Fruit fly (Drosophila melanogaster) whole organism, adult: ENCODE measurements around the gene CG14818.

Experiments
- CG11617 ChIP-seq: fragments of 200-800 bp; sonication (Bioruptor generic); optimal IDR thresholded peaks from 2 replicates; lab custom pipeline; 2017; ENCODE audit warnings: mild to moderate bottlenecking, missing biosample characterization, missing genetic modification reagents, missing genetic modification characterization
- CG12768 ChIP-seq: fragments of 200-800 bp; sonication (Bioruptor generic); optimal IDR thresholded peaks from 2 replicates; lab custom pipeline; 2017; ENCODE audit warnings: missing biosample characterization, missing genetic modification characterization, mild to moderate bottlenecking, moderate library complexity, missing genetic modification reagents
- CG14711 ChIP-seq: fragments of 200-800 bp; sonication (Bioruptor generic); optimal IDR thresholded peaks from 2 replicates; lab custom pipeline; 2018; ENCODE audit warnings: missing biosample characterization, mild to moderate bottlenecking, missing genetic modification characterization, moderate library complexity
- CG1620 ChIP-seq: fragments of 200-800 bp; sonication (Bioruptor generic); optimal IDR thresholded peaks from 2 replicates; lab custom pipeline; 2016; ENCODE audit warnings: missing biosample characterization, missing genetic modification characterization
- CG33017 ChIP-seq: fragments of 200-800 bp; sonication (Bioruptor generic); optimal IDR thresholded peaks from 2 replicates; lab custom pipeline; 2018; ENCODE audit warnings: missing biosample characterization, mild to moderate bottlenecking, missing genetic modification characterization, moderate library complexity
- CG5204 ChIP-seq: fragments of 200-800 bp; sonication (Bioruptor generic); optimal IDR thresholded peaks from 2 replicates; lab custom pipeline; 2016; ENCODE audit warnings: missing biosample characterization, missing genetic modification characterization
- CG7045 ChIP-seq: fragments of 200-800 bp; sonication (Bioruptor generic); optimal IDR thresholded peaks from 2 replicates; lab custom pipeline; 2017; ENCODE audit warnings: missing biosample characterization, mild to moderate bottlenecking, missing genetic modification characterization
- CG7101 ChIP-seq: fragments of 200-800 bp; sonication (Bioruptor generic); optimal IDR thresholded peaks from 2 replicates; lab custom pipeline; 2018; ENCODE audit warnings: missing biosample characterization, mild to moderate bottlenecking, missing genetic modification characterization, moderate library complexity
- Clk ChIP-seq: fragments of 200-800 bp; sonication (Bioruptor generic); optimal IDR thresholded peaks from 2 replicates; lab custom pipeline; 2017; ENCODE audit warnings: missing biosample characterization, missing genetic modification characterization
- Crg-1 ChIP-seq: fragments of 200-800 bp; sonication (Bioruptor generic); optimal IDR thresholded peaks from 2 replicates; lab custom pipeline; 2016; ENCODE audit warnings: missing biosample characterization, missing genetic modification characterization
- Hr96 ChIP-seq: fragments of 200-800 bp; sonication (Bioruptor generic); optimal IDR thresholded peaks from 2 replicates; lab custom pipeline; 2016; ENCODE audit warnings: missing biosample characterization, missing genetic modification characterization
- Mnt ChIP-seq: fragments of 200-800 bp; sonication (Bioruptor generic); optimal IDR thresholded peaks from 2 replicates; lab custom pipeline; 2016; ENCODE audit warnings: missing biosample characterization, mild to moderate bottlenecking, missing genetic modification characterization
- bab1 ChIP-seq: fragments of 200-800 bp; sonication (Bioruptor generic); optimal IDR thresholded peaks from 3 replicates; lab custom pipeline; 2019; ENCODE audit warnings: missing biosample characterization, mild to moderate bottlenecking, missing genetic modification characterization, moderate library complexity
- cic ChIP-seq: fragments of 200-800 bp; sonication (Bioruptor generic); optimal IDR thresholded peaks from 2 replicates; lab custom pipeline; 2017; ENCODE audit warnings: missing biosample characterization, mild to moderate bottlenecking, missing genetic modification characterization, moderate library complexity
- cnc ChIP-seq, 2 experiments: fragments of >200 bp; optimal IDR thresholded peaks; 2 replicates each; lab custom pipeline; 2017
- kay ChIP-seq: fragments of 200-800 bp; sonication (Bioruptor generic); peaks from one replicate; lab custom pipeline; 2016; ENCODE audit warnings: missing biosample characterization, missing genetic modification characterization, borderline replicate concordance
- ovo ChIP-seq: fragments of 200-800 bp; sonication (Bioruptor generic); optimal IDR thresholded peaks from 2 replicates; lab custom pipeline; 2016; ENCODE audit warnings: missing biosample characterization, missing genetic modification characterization
- pad ChIP-seq: fragments of 200-800 bp; sonication (Bioruptor generic); optimal IDR thresholded peaks from 3 replicates; lab custom pipeline; 2017; ENCODE audit warnings: missing biosample characterization, missing genetic modification characterization, mild to moderate bottlenecking, moderate library complexity, missing genetic modification reagents
- tj ChIP-seq: fragments of 200-800 bp; sonication (Bioruptor generic); optimal IDR thresholded peaks from 3 replicates; lab custom pipeline; 2017; ENCODE audit warnings: missing biosample characterization, mild to moderate bottlenecking, missing genetic modification characterization, moderate library complexity
- toe ChIP-seq: fragments of 200-800 bp; sonication (Bioruptor generic); optimal IDR thresholded peaks from 2 replicates; lab custom pipeline; 2016; ENCODE audit warnings: missing biosample characterization, missing genetic modification characterization

CG14818 gene

dm6 chrX:1849914-1850313, 29.7 kb downstream of the CG14818 start:
- TF ChIP-seq ovo = peak; percentile 30
- TF ChIP-seq Crg-1 (GFP tag; lab: Kevin White, UChicago) = peak; percentile 63
- peak; percentile 57 for TF ChIP-seq toe
- peak; percentile 73 for TF ChIP-seq tj (GFP tag; lab: Kevin White, UChicago)
- TF ChIP-seq CG1620 (GFP tag; lab: Kevin White, UChicago) = peak; percentile 75
- TF ChIP-seq cic (GFP tag; lab: Kevin White, UChicago) = peak; percentile 57
- TF ChIP-seq CG11617 (GFP tag; lab: Kevin White, UChicago) = peak; percentile 87
- peak; percentile 76 for TF ChIP-seq pad (GFP tag; lab: Kevin White, UChicago)
- TF ChIP-seq CG7045 = peak; percentile 57
- TF ChIP-seq CG12768 = peak; percentile 79
- peak; percentile 83 for TF ChIP-seq CG14711 (tag; lab: Kevin White, UChicago)
- peak; percentile 76 for TF ChIP-seq CG33017 (tag; lab: Kevin White, UChicago)
- TF ChIP-seq CG7101 (tag; lab: Kevin White, UChicago) = peak; percentile 91
- peak; percentile 93 for TF ChIP-seq kay
- peak; percentile 67 for TF ChIP-seq Hr96
- peak; percentile 36 for TF ChIP-seq Clk (GFP tag; lab: Kevin White, UChicago)
- TF ChIP-seq CG5204 = peak; percentile 70
- TF ChIP-seq cnc (optimal IDR thresholded peaks at IDR 0.05; lab: Kevin White, UChicago) = no peak
- TF ChIP-seq bab1 (GFP tag; lab: Kevin White, UChicago) = peak; percentile 86
- TF ChIP-seq Mnt (GFP tag; lab: Kevin White, UChicago) = peak; percentile 94

dm6 chrX:1848624-1849198, 30.9 kb downstream of the CG14818 start:
- TF ChIP-seq CG14711 (tag; lab: Kevin White, UChicago) (no peak), CG12768 (no peak)

- no peak for TF ChIP-seq CG7101 (tag; lab: Kevin White, UChicago)
- TF ChIP-seq bab1 (GFP tag; lab: Kevin White, UChicago) = no peak
- TF ChIP-seq Mnt (GFP tag; lab: Kevin White, UChicago) = no peak
- no peak for TF ChIP-seq ovo
- TF ChIP-seq CG1620 (GFP tag; lab: Kevin White, UChicago) = no peak
- no peak for TF ChIP-seq Clk (GFP tag; lab: Kevin White, UChicago)
- no peak for TF ChIP-seq CG14711 (tag; lab: Kevin White, UChicago)
- TF ChIP-seq CG11617 (GFP tag; lab: Kevin White, UChicago) = no peak
- no peak for TF ChIP-seq cnc (optimal IDR thresholded peaks at IDR 0.05; lab: Kevin White, UChicago)
- TF ChIP-seq tj (GFP tag; lab: Kevin White, UChicago) = no peak
- no peak for TF ChIP-seq CG12768
- TF ChIP-seq CG33017 (tag; lab: Kevin White, UChicago) = no peak
- no peak for TF ChIP-seq toe
- TF ChIP-seq Crg-1 (GFP tag; lab: Kevin White, UChicago) = no peak
Observed at dm6 chrX:1847735-1848134, 31.8 kb downstream of the CG14818 start.

- TF ChIP-seq CG1620 (GFP tag; lab: Kevin White, UChicago) (no peak), CG33017 (tag; lab: Kevin White, UChicago) (no peak), CG12768 (no peak), Crg-1 (GFP tag; lab: Kevin White, UChicago) (no peak), ovo (no peak)
Observed at dm6 chrX:1846386-1846785, 33.2 kb downstream of the CG14818 start.

dm6 chrX:1845413-1845951, 34.1 kb downstream of the CG14818 start:
- no peak for TF ChIP-seq Hr96
- peak; percentile 49 for TF ChIP-seq CG11617 (GFP tag; lab: Kevin White, UChicago)
- no peak for TF ChIP-seq Clk (GFP tag; lab: Kevin White, UChicago)
- peak; percentile 78 for TF ChIP-seq cic (GFP tag; lab: Kevin White, UChicago)
- TF ChIP-seq CG12768 = peak; percentile 40
- peak; percentile 80 for TF ChIP-seq ovo
- peak; percentile 35 for TF ChIP-seq CG14711 (tag; lab: Kevin White, UChicago)
- TF ChIP-seq Crg-1 (GFP tag; lab: Kevin White, UChicago) = peak; percentile 78
- TF ChIP-seq CG7045 = peak; percentile 34
- no peak for TF ChIP-seq pad (GFP tag; lab: Kevin White, UChicago)
- peak; percentile 57 for TF ChIP-seq CG1620 (GFP tag; lab: Kevin White, UChicago)
- no peak for TF ChIP-seq bab1 (GFP tag; lab: Kevin White, UChicago)
- TF ChIP-seq toe = no peak
- TF ChIP-seq CG7101 (tag; lab: Kevin White, UChicago) = peak; percentile 70
- TF ChIP-seq CG33017 (tag; lab: Kevin White, UChicago) = no peak
- no peak for TF ChIP-seq CG5204
- peak; percentile 36 for TF ChIP-seq tj (GFP tag; lab: Kevin White, UChicago)
- TF ChIP-seq cnc (optimal IDR thresholded peaks at IDR 0.05; lab: Kevin White, UChicago) = no peak
- TF ChIP-seq kay = peak; percentile 71
- TF ChIP-seq Mnt (GFP tag; lab: Kevin White, UChicago) = peak; percentile 59

dm6 chrX:1842875-1843274, 36.7 kb downstream of the CG14818 start:
- no peak for TF ChIP-seq CG7045
- TF ChIP-seq tj (GFP tag; lab: Kevin White, UChicago) = peak; percentile 89
- no peak for TF ChIP-seq CG1620 (GFP tag; lab: Kevin White, UChicago)
- no peak for TF ChIP-seq Clk (GFP tag; lab: Kevin White, UChicago)
- no peak for TF ChIP-seq Crg-1 (GFP tag; lab: Kevin White, UChicago)
- TF ChIP-seq pad (GFP tag; lab: Kevin White, UChicago) = no peak
- TF ChIP-seq Hr96 = no peak
- no peak for TF ChIP-seq CG14711 (tag; lab: Kevin White, UChicago)
- TF ChIP-seq CG11617 (GFP tag; lab: Kevin White, UChicago) = peak; percentile 9
- no peak for TF ChIP-seq toe
- peak; percentile 47 for TF ChIP-seq bab1 (GFP tag; lab: Kevin White, UChicago)
- TF ChIP-seq cic (GFP tag; lab: Kevin White, UChicago) = peak; percentile 48
- no peak for TF ChIP-seq CG33017 (tag; lab: Kevin White, UChicago)
- no peak for TF ChIP-seq ovo
- peak; percentile 82 for TF ChIP-seq Mnt (GFP tag; lab: Kevin White, UChicago)
- no peak for TF ChIP-seq CG7101 (tag; lab: Kevin White, UChicago)
- TF ChIP-seq kay = peak; percentile 58
- TF ChIP-seq CG5204 = no peak
- TF ChIP-seq cnc (optimal IDR thresholded peaks at IDR 0.05; lab: Kevin White, UChicago) = peak; percentile 8 to 14
